Worm (Caenorhabditis elegans): ENCODE data around the gene F09E5.12.

Gene F09E5.12

ce11 chrII:5340672-5341568 lies 29.6 kb downstream of the F09E5.12 start (continued):
- no peak for TF ChIP-seq ceh-32 (tag; optimal IDR thresholded peaks at IDR 0.05; ENCODE audit: poor library complexity)
- TF ChIP-seq spr-1 (tag; optimal IDR thresholded peaks at IDR 0.05) = no peak
- TF ChIP-seq madf-5 (GFP tag; IDR thresholded peaks at IDR 0.05) = 0 out of 4 replicates have a peak, but pooled peaks of 1 of the 2 experiments have one; percentile 13
- 0 out of 2 replicates have a peak, but pooled peaks have one; percentile 3 for TF ChIP-seq lim-7 (GFP tag; IDR thresholded peaks at IDR 0.05)
- no peak for TF ChIP-seq Y5F2A.4 (GFP tag; optimal IDR thresholded peaks at IDR 0.05)
- no peak for TF ChIP-seq rbr-2 (tag; optimal IDR thresholded peaks at IDR 0.05)
- TF ChIP-seq zfp-2 (tag; optimal IDR thresholded peaks at IDR 0.05) = no peak
- TF ChIP-seq unc-130 (GFP tag; optimal IDR thresholded peaks at IDR 0.05) = no peak
- TF ChIP-seq cey-2 (tag; optimal IDR thresholded peaks at IDR 0.05; ENCODE audit: borderline replicate concordance, insufficient read depth) = no peak
- TF ChIP-seq dve-1 (tag; optimal IDR thresholded peaks at IDR 0.05; ENCODE audit: insufficient read depth) = no peak
- no peak for TF ChIP-seq nhr-76 (tag; optimal IDR thresholded peaks at IDR 0.05)
- no peak for TF ChIP-seq F44E2.7 (GFP tag; IDR thresholded peaks at IDR 0.05)
- TF ChIP-seq lin-1 (GFP tag; IDR thresholded peaks at IDR 0.05) = no peak
- TF ChIP-seq fkh-10 (GFP tag; optimal IDR thresholded peaks at IDR 0.05) = no peak
- TF ChIP-seq aly-2 (tag; optimal IDR thresholded peaks at IDR 0.05) = peak; percentile 29
- no peak for TF ChIP-seq ceh-62 (tag; optimal IDR thresholded peaks at IDR 0.05)
- no peak for TF ChIP-seq nhr-42 (GFP tag; IDR thresholded peaks at IDR 0.05)
- TF ChIP-seq egl-43 (GFP tag; IDR thresholded peaks at IDR 0.05) = 0 out of 2 replicates have a peak, but pooled peaks have one; percentile 43
- no peak for TF ChIP-seq duxl-1 (tag; optimal IDR thresholded peaks at IDR 0.05; ENCODE audit: poor library complexity)
- no peak for TF ChIP-seq zip-11 (GFP tag; IDR thresholded peaks at IDR 0.05)
- no peak for TF ChIP-seq mdt-29 (GFP tag; IDR thresholded peaks at IDR 0.05)
- no peak for TF ChIP-seq nhr-6 (tag; optimal IDR thresholded peaks at IDR 0.05)
- no peak for TF ChIP-seq mxl-2 (GFP tag; conservative IDR thresholded peaks at IDR 0.05)
- TF ChIP-seq ceh-20 (GFP tag; IDR thresholded peaks at IDR 0.05) = 0 out of 2 replicates have a peak, but pooled peaks have one; percentile 12
- TF ChIP-seq egl-27 (tag; optimal IDR thresholded peaks at IDR 0.05) = no peak
- peak; percentile 60 for TF ChIP-seq mep-1 (tag; optimal IDR thresholded peaks at IDR 0.05)
- no peak for TF ChIP-seq F37D6.2 (tag; optimal IDR thresholded peaks at IDR 0.05)
- TF ChIP-seq tag-97 (GFP tag; IDR thresholded peaks at IDR 0.05) = no peak
- no peak for TF ChIP-seq fos-1 (tag; optimal IDR thresholded peaks at IDR 0.05)
- no peak for TF ChIP-seq ces-1 (GFP tag; optimal IDR thresholded peaks at IDR 0.05)
- no peak for TF ChIP-seq zip-2 (tag; optimal IDR thresholded peaks at IDR 0.05)
- TF ChIP-seq daf-16 (GFP tag; optimal IDR thresholded peaks at IDR 0.05) = no peak
- TF ChIP-seq daf-16 (tag; optimal IDR thresholded peaks at IDR 0.05) = no peak
- TF ChIP-seq lir-3 (tag; optimal IDR thresholded peaks at IDR 0.05) = no peak
- TF ChIP-seq daf-8 (GFP tag; IDR thresholded peaks at IDR 0.05) = no peak

ce11 chrII:5339547-5339946 lies 31.0 kb downstream of the F09E5.12 start:
- peak; percentile 90 for TF ChIP-seq aha-1 (tag)
- no peak for TF ChIP-seq zag-1 (tag; optimal IDR thresholded peaks at IDR 0.05)
- TF ChIP-seq jun-1 (tag; optimal IDR thresholded peaks at IDR 0.05) = no peak
- peak in 1 of 2 experiments; percentile 81 for TF ChIP-seq unc-62 (GFP tag; optimal IDR thresholded peaks at IDR 0.05 in 1 of 2)
- no peak for TF ChIP-seq unc-62 (tag; optimal IDR thresholded peaks at IDR 0.05)
- no peak for TF ChIP-seq spr-1 (tag; optimal IDR thresholded peaks at IDR 0.05)
- no peak for TF ChIP-seq ceh-28 (tag; optimal IDR thresholded peaks at IDR 0.05)
- no peak for TF ChIP-seq ceh-62 (tag; optimal IDR thresholded peaks at IDR 0.05)
- no peak for TF ChIP-seq nhr-28 (tag; optimal IDR thresholded peaks at IDR 0.05)
- TF ChIP-seq ceh-82 (tag; optimal IDR thresholded peaks at IDR 0.05) = no peak
- no peak for TF ChIP-seq hmg-1.1 (GFP tag; IDR thresholded peaks at IDR 0.05)
